Worm (Caenorhabditis elegans): Measurements from ENCODE around the gene Y69E1A.1.
A peak's percentile ranks its signal among the peaks of the same experiment; 100 is the strongest.
"Not testable (repeated sequence)": the region's sequence is repeated elsewhere in the genome, so short reads cannot be mapped to it uniquely, and the experiment has no call there.

The Y69E1A.1 gene

DNA sequence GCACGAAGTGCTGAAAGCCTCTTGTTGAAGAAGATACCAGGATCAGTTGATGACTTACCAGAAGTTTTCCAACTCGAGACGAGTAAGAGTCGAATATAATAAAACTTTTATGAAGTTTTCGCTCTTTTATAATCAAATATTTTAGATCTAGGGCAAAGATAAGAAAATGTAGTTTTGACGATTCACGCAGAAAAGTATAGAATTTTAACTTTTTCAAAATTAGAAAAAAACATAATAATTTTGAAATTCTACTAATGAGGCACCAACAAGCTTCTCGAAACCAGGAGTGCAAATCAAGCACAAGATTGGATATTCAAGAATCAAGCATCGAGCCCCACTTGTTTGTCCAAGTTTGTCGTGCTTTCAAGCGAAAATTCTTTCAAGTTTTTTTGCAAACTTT, at the start of gene Y69E1A.1:
Y69E1A.1 (minus strand) TSS at position 101 of the 400 bp plus-strand sequence.
- TF ChIP-seq nfya-1 (tag; optimal IDR thresholded peaks at IDR 0.05; ENCODE audit: insufficient read depth) (no peak), fos-1 (tag; optimal IDR thresholded peaks at IDR 0.05) (no peak), skn-1 (tag; optimal IDR thresholded peaks at IDR 0.05) (no peak), nhr-28 (tag; optimal IDR thresholded peaks at IDR 0.05) (no peak), unc-39 (tag; optimal IDR thresholded peaks at IDR 0.05) (no peak), tbx-2 (tag; optimal IDR thresholded peaks at IDR 0.05) (no peak), nhr-43 (tag; optimal IDR thresholded peaks at IDR 0.05; ENCODE audit: poor library complexity, severe bottlenecking) (no peak), hmg-11 (tag; optimal IDR thresholded peaks at IDR 0.05) (no peak), jun-1 (tag; optimal IDR thresholded peaks at IDR 0.05) (no peak), R02D3.7 (tag; optimal IDR thresholded peaks at IDR 0.05) (no peak), lin-15B (tag; optimal IDR thresholded peaks at IDR 0.05) (no peak), mml-1 (tag; optimal IDR thresholded peaks at IDR 0.05) (no peak), lin-39 (tag; optimal IDR thresholded peaks at IDR 0.05) (no peak), nhr-12 (tag; optimal IDR thresholded peaks at IDR 0.05) (no peak), eor-1 (tag; optimal IDR thresholded peaks at IDR 0.05) (no peak), pha-4 (tag; optimal IDR thresholded peaks at IDR 0.05) (no peak), unc-62 (GFP tag; optimal IDR thresholded peaks at IDR 0.05) (no peak), elt-2 (tag; optimal IDR thresholded peaks at IDR 0.05) (no peak), egl-5 (tag; optimal IDR thresholded peaks at IDR 0.05) (no peak), snpc-4 (tag; optimal IDR thresholded peaks at IDR 0.05) (no peak)

- TF ChIP-seq ztf-11 (tag; optimal IDR thresholded peaks at IDR 0.05) (no peak), nhr-28 (tag; optimal IDR thresholded peaks at IDR 0.05) (no peak), egl-27 (tag; optimal IDR thresholded peaks at IDR 0.05) (no peak), fkh-2 (tag; optimal IDR thresholded peaks at IDR 0.05) (no peak), nhr-23 (tag; optimal IDR thresholded peaks at IDR 0.05) (no peak), nhr-237 (tag; optimal IDR thresholded peaks at IDR 0.05) (no peak), R02D3.7 (tag; optimal IDR thresholded peaks at IDR 0.05) (no peak), pha-4 (tag; optimal IDR thresholded peaks at IDR 0.05) (no peak), unc-39 (tag; optimal IDR thresholded peaks at IDR 0.05) (no peak), nhr-43 (tag; optimal IDR thresholded peaks at IDR 0.05; ENCODE audit: poor library complexity, severe bottlenecking) (no peak), ceh-9 (tag; optimal IDR thresholded peaks at IDR 0.05) (no peak), nhr-76 (tag; optimal IDR thresholded peaks at IDR 0.05) (no peak)
These were observed 42.0 kb upstream of the Y69E1A.1 start, which contains the start of gene F13H10.5 for ce11 chrIV:10990699-10991098. Gene F13H10.5, plus strand, starts transcription at chrIV:10990999.

- TF ChIP-seq ceh-16, nhr-76, ztf-4 (tag; optimal IDR thresholded peaks at IDR 0.05): not testable (repeated sequence)
These were observed 38.7 kb upstream of the Y69E1A.1 start, which contains the start of gene Y43E12A.3 for ce11 chrIV:10987342-10987945. Gene Y43E12A.3, plus strand, starts transcription at chrIV:10987895.

ce11 chrIV:10985568-10986035, 36.9 kb upstream of the Y69E1A.1 start, which contains the start of gene cyb-2.1:
Gene cyb-2.1, plus strand, starts transcription at chrIV:10985985.
- TF ChIP-seq aly-2 (tag; optimal IDR thresholded peaks at IDR 0.05) (no peak), mml-1 (tag; optimal IDR thresholded peaks at IDR 0.05) (no peak), fkh-2 (tag; optimal IDR thresholded peaks at IDR 0.05) (no peak), hmg-11 (tag; optimal IDR thresholded peaks at IDR 0.05) (no peak), lin-39 (tag; optimal IDR thresholded peaks at IDR 0.05) (no peak), ceh-9 (tag; optimal IDR thresholded peaks at IDR 0.05) (no peak), sea-2 (GFP tag; optimal IDR thresholded peaks at IDR 0.05) (no peak), mdl-1 (tag; optimal IDR thresholded peaks at IDR 0.05) (no peak), egl-27 (tag; optimal IDR thresholded peaks at IDR 0.05) (no peak), nhr-28 (tag; optimal IDR thresholded peaks at IDR 0.05) (no peak), lsy-12 (tag; optimal IDR thresholded peaks at IDR 0.05) (no peak), pha-4 (tag; optimal IDR thresholded peaks at IDR 0.05) (no peak)

- TF ChIP-seq pha-4 (tag; optimal IDR thresholded peaks at IDR 0.05) (peak; percentile 14), unc-39 (tag; optimal IDR thresholded peaks at IDR 0.05) (no peak)
These were observed 33.1 kb upstream of the Y69E1A.1 start, which contains the start of gene Y43E12A.2 for ce11 chrIV:10981761-10982160. Gene Y43E12A.2, plus strand, starts transcription at chrIV:10982061.

All from whole organism, L3 larva.